Worm (Caenorhabditis elegans) whole organism, L4 larva: ENCODE results near the gene pdzd-8.

Source experiments
- F10B5.3 ChIP-seq: sonication (generic microtip); optimal IDR thresholded peaks from 2 replicates; lab custom pipeline; 2016; ENCODE audit warnings: mild to moderate bottlenecking, missing genetic modification characterization, missing compliant biosample characterization
- F49E8.2 ChIP-seq: sonication (generic microtip); optimal IDR thresholded peaks from 2 replicates; lab custom pipeline; 2016; ENCODE audit warnings: missing compliant biosample characterization, mild to moderate bottlenecking, missing genetic modification characterization, borderline replicate concordance
- R02D3.7 ChIP-seq: fragments of 150-350 bp; sonication (generic microtip); optimal IDR thresholded peaks from 3 replicates; lab custom pipeline; 2014; ENCODE audit warnings: missing biosample characterization, missing genetic modification characterization
- Y48G9A.11 ChIP-seq: fragments of 200-800 bp; sonication (Bioruptor generic); IDR thresholded peaks from 2 replicates; pipeline ENCODE4 v1.3.6; 2022; ENCODE audit warnings: missing genetic modification reagents, missing genetic modification characterization, missing compliant biosample characterization
- Y75B8A.6 ChIP-seq: fragments of 200-800 bp; sonication (Bioruptor generic); IDR thresholded peaks from 2 replicates; pipeline ENCODE4 v1.3.6; 2022; ENCODE audit warnings: missing genetic modification reagents, missing genetic modification characterization, missing compliant biosample characterization
- aha-1 ChIP-seq: fragments of 150-350 bp; peaks from one replicate; lab custom pipeline; 2014; ENCODE audit warnings: missing biosample characterization, missing genetic modification characterization
- ceh-20 ChIP-seq: fragments of 200-800 bp; sonication (Bioruptor generic); IDR thresholded peaks from 2 replicates; pipeline ENCODE4 v1.3.6; 2022; ENCODE audit warnings: missing genetic modification reagents, missing genetic modification characterization, missing compliant biosample characterization
- ceh-32 ChIP-seq: sonication (generic microtip); optimal IDR thresholded peaks from 2 replicates; lab custom pipeline; 2016; ENCODE audit warnings: mild to moderate bottlenecking, missing genetic modification characterization, missing compliant biosample characterization; ENCODE audit not compliant: poor library complexity
- ceh-44 ChIP-seq: fragments of 200-800 bp; sonication (Bioruptor generic); IDR thresholded peaks from 2 replicates; pipeline ENCODE4 v1.3.6; 2022; ENCODE audit warnings: missing genetic modification reagents, missing genetic modification characterization, missing compliant biosample characterization
- ces-1 ChIP-seq: fragments of 150-350 bp; sonication (generic microtip); optimal IDR thresholded peaks from 4 replicates; lab custom pipeline; 2014; ENCODE audit warnings: missing biosample characterization, missing genetic modification reagents, missing genetic modification characterization
- cey-2 ChIP-seq: sonication (generic microtip); optimal IDR thresholded peaks from 3 replicates; lab custom pipeline; 2017; ENCODE audit warnings: missing genetic modification characterization, mild to moderate bottlenecking, missing compliant biosample characterization, antibody characterized with exemption, borderline replicate concordance; ENCODE audit not compliant: insufficient read depth
- daf-12 ChIP-seq: fragments of 150-350 bp; optimal IDR thresholded peaks from 2 replicates; lab custom pipeline; 2014; ENCODE audit warnings: missing biosample characterization, missing genetic modification reagents, missing genetic modification characterization
- daf-16 ChIP-seq, 3 experiments: sonication (generic microtip); optimal IDR thresholded peaks; 2 replicates each; lab custom pipeline; 2016 to 2017; ENCODE audit warnings: missing genetic modification characterization in 3 of 3, missing genetic modification reagents in 3 of 3, mild to moderate bottlenecking in 2 of 3, missing compliant biosample characterization in 2 of 3, missing biosample characterization in 1 of 3, moderate library complexity in 1 of 3
- daf-19 ChIP-seq: fragments of 200-800 bp; sonication (Bioruptor generic); conservative IDR thresholded peaks from 2 replicates; pipeline ENCODE4 v1.3.6; 2022; ENCODE audit warnings: missing genetic modification characterization, missing compliant biosample characterization
- daf-8 ChIP-seq: fragments of 200-800 bp; sonication (Bioruptor generic); IDR thresholded peaks from 2 replicates; pipeline ENCODE4 v1.3.6; 2022; ENCODE audit warnings: missing genetic modification characterization, missing compliant biosample characterization
- dmd-9 ChIP-seq: fragments of 200-800 bp; sonication (Bioruptor generic); IDR thresholded peaks from 2 replicates; pipeline ENCODE4 v1.3.6; 2022; ENCODE audit warnings: missing genetic modification reagents, missing genetic modification characterization, missing compliant biosample characterization
- fos-1 ChIP-seq: fragments of 150-350 bp; optimal IDR thresholded peaks from 2 replicates; lab custom pipeline; 2014; ENCODE audit warnings: missing biosample characterization, missing genetic modification characterization
- gei-8 ChIP-seq: fragments of 200-800 bp; sonication (Bioruptor generic); optimal IDR thresholded peaks from 2 replicates; lab custom pipeline; 2018; ENCODE audit warnings: mild to moderate bottlenecking, missing genetic modification characterization, missing compliant biosample characterization
- hif-1 ChIP-seq, 2 experiments: sonication (generic microtip); optimal IDR thresholded peaks; 2 replicates each; lab custom pipeline; 2016 to 2017; ENCODE audit warnings: missing compliant biosample characterization in 2 of 2, missing genetic modification characterization in 2 of 2, missing genetic modification reagents in 2 of 2, missing genotype in 2 of 2, mild to moderate bottlenecking in 1 of 2
- hlh-11 ChIP-seq: fragments of 200-800 bp; sonication (Bioruptor generic); optimal IDR thresholded peaks from 2 replicates; lab custom pipeline; 2018; ENCODE audit warnings: mild to moderate bottlenecking, missing genetic modification characterization, missing compliant biosample characterization
- hlh-30 ChIP-seq: sonication (generic microtip); optimal IDR thresholded peaks from 2 replicates; lab custom pipeline; 2017; ENCODE audit warnings: antibody characterized with exemption, mild to moderate bottlenecking, missing genetic modification characterization, missing compliant biosample characterization; ENCODE audit not compliant: insufficient read depth
- hmg-1.1 ChIP-seq: fragments of 200-800 bp; sonication (Bioruptor generic); IDR thresholded peaks from 2 replicates; pipeline ENCODE4 v1.3.6; 2022; ENCODE audit warnings: missing genetic modification reagents, missing genetic modification characterization, missing compliant biosample characterization
- lim-7 ChIP-seq: fragments of 200-800 bp; sonication (Bioruptor generic); IDR thresholded peaks from 2 replicates; pipeline ENCODE4 v1.3.6; 2022; ENCODE audit warnings: missing genetic modification characterization, missing compliant biosample characterization
- lsy-2 ChIP-seq, 2 experiments: fragments of 150-350 bp in 1 of 2; sonication (generic microtip) in 1 of 2; optimal IDR thresholded peaks; 2 replicates each; lab custom pipeline; 2014 to 2017; ENCODE audit warnings: missing biosample characterization in 2 of 2, missing genetic modification characterization in 2 of 2
- mdl-1 ChIP-seq, 2 experiments: fragments of 150-350 bp in 1 of 2; sonication (generic microtip) in 1 of 2; optimal IDR thresholded peaks; 2 replicates each; lab custom pipeline; 2014 to 2017; ENCODE audit warnings: missing biosample characterization in 2 of 2, missing genetic modification characterization in 2 of 2
- mep-1 ChIP-seq: fragments of 150-350 bp; sonication (generic microtip); optimal IDR thresholded peaks from 3 replicates; lab custom pipeline; 2014; ENCODE audit warnings: missing biosample characterization, missing genetic modification characterization
- mes-2 ChIP-seq: sonication (generic microtip); optimal IDR thresholded peaks from 2 replicates; lab custom pipeline; 2016; ENCODE audit warnings: missing genotype, mild to moderate bottlenecking, missing genetic modification characterization, missing compliant biosample characterization; ENCODE audit not compliant: poor library complexity, severe bottlenecking
- mxl-3 ChIP-seq: fragments of 200-800 bp; sonication (Bioruptor generic); optimal IDR thresholded peaks from 2 replicates; lab custom pipeline; 2018; ENCODE audit warnings: mild to moderate bottlenecking, missing genetic modification characterization, missing compliant biosample characterization
- nhr-10 ChIP-seq: fragments of 150-350 bp; optimal IDR thresholded peaks from 2 replicates; lab custom pipeline; 2014; ENCODE audit warnings: missing biosample characterization, missing genetic modification characterization
- nhr-102 ChIP-seq: sonication (generic microtip); optimal IDR thresholded peaks from 2 replicates; lab custom pipeline; 2016; ENCODE audit warnings: mild to moderate bottlenecking, missing genetic modification characterization, moderate library complexity, missing compliant biosample characterization
- nhr-237 ChIP-seq: sonication (generic microtip); optimal IDR thresholded peaks from 2 replicates; lab custom pipeline; 2017; ENCODE audit warnings: missing biosample characterization, missing genetic modification characterization
- nhr-41 ChIP-seq: fragments of 200-800 bp; sonication (Bioruptor generic); IDR thresholded peaks from 2 replicates; pipeline ENCODE4 v1.3.6; 2022; ENCODE audit warnings: missing genetic modification reagents, missing genetic modification characterization, missing compliant biosample characterization
- nhr-42 ChIP-seq: fragments of 200-800 bp; sonication (Bioruptor generic); IDR thresholded peaks from 2 replicates; pipeline ENCODE4 v1.3.6; 2022; ENCODE audit warnings: missing genetic modification characterization, missing compliant biosample characterization
- nhr-76 ChIP-seq: fragments of 150-350 bp; optimal IDR thresholded peaks from 2 replicates; lab custom pipeline; 2014; ENCODE audit warnings: missing biosample characterization, missing genetic modification characterization
- pha-4 ChIP-seq, 2 experiments: fragments of 150-350 bp in 1 of 2; fragments of 200-800 bp in 1 of 2; sonication (Bioruptor generic) in 1 of 2; IDR thresholded peaks in 1 of 2; optimal IDR thresholded peaks in 1 of 2; 2 replicates each; pipeline versions ENCODE4 v1.3.6 to Lab custom; 2014 to 2022; ENCODE audit warnings: missing genetic modification characterization in 2 of 2, missing genetic modification reagents in 2 of 2, missing biosample characterization in 1 of 2, missing compliant biosample characterization in 1 of 2
- php-3 ChIP-seq: fragments of 200-800 bp; sonication (Bioruptor generic); IDR thresholded peaks from 2 replicates; pipeline ENCODE4 v1.3.6; 2022; ENCODE audit warnings: missing genetic modification reagents, missing genetic modification characterization, missing compliant biosample characterization
- pqm-1 ChIP-seq: sonication (generic microtip); optimal IDR thresholded peaks from 2 replicates; lab custom pipeline; 2017; ENCODE audit warnings: missing biosample characterization, missing genetic modification characterization
- saeg-2 ChIP-seq: fragments of 200-800 bp; sonication (Bioruptor generic); IDR thresholded peaks from 2 replicates; pipeline ENCODE4 v1.3.6; 2022; ENCODE audit warnings: missing genetic modification reagents, missing genetic modification characterization, missing compliant biosample characterization
- sdz-12 ChIP-seq: fragments of 200-800 bp; sonication (Bioruptor generic); optimal IDR thresholded peaks from 2 replicates; lab custom pipeline; 2018; ENCODE audit warnings: mild to moderate bottlenecking, missing genetic modification characterization, missing compliant biosample characterization
- snpc-1.2 ChIP-seq: fragments of 200-800 bp; sonication (Bioruptor generic); IDR thresholded peaks from 2 replicates; pipeline ENCODE4 v1.3.6; 2022; ENCODE audit warnings: missing genetic modification reagents, missing genetic modification characterization, missing compliant biosample characterization
- snpc-4 ChIP-seq: fragments of 150-350 bp; optimal IDR thresholded peaks from 2 replicates; lab custom pipeline; 2014; ENCODE audit warnings: missing biosample characterization, missing genetic modification characterization
- spr-1 ChIP-seq: sonication (generic microtip); optimal IDR thresholded peaks from 2 replicates; lab custom pipeline; 2016; ENCODE audit warnings: mild to moderate bottlenecking, missing genetic modification characterization, missing compliant biosample characterization
- spr-3 ChIP-seq: fragments of 200-800 bp; sonication (Bioruptor generic); optimal IDR thresholded peaks from 2 replicates; lab custom pipeline; 2018; ENCODE audit warnings: mild to moderate bottlenecking, missing genetic modification characterization, missing compliant biosample characterization
- tag-97 ChIP-seq: fragments of 200-800 bp; sonication (Bioruptor generic); IDR thresholded peaks from 2 replicates; pipeline ENCODE4 v1.3.6; 2022; ENCODE audit warnings: missing genetic modification characterization, missing compliant biosample characterization
- unc-62 ChIP-seq, 3 experiments: fragments of 150-350 bp in 1 of 3; sonication (generic microtip); optimal IDR thresholded peaks in 2 of 3; peaks in 1 of 3; 1 replicate in 1 of 3; 2 replicates in 2 of 3; lab custom pipeline; 2014 to 2017; ENCODE audit warnings: missing biosample characterization in 3 of 3, missing genetic modification characterization in 3 of 3, missing genetic modification reagents in 3 of 3, missing genotype in 1 of 3
- vab-7 ChIP-seq: fragments of 200-800 bp; sonication (Bioruptor generic); IDR thresholded peaks from 2 replicates; pipeline ENCODE4 v1.3.6; 2022; ENCODE audit warnings: missing genetic modification reagents, missing genetic modification characterization, missing compliant biosample characterization
- ztf-7 ChIP-seq: fragments of 150-350 bp; optimal IDR thresholded peaks from 2 replicates; lab custom pipeline; 2014; ENCODE audit warnings: missing biosample characterization, missing genetic modification characterization

Gene pdzd-8

DNA sequence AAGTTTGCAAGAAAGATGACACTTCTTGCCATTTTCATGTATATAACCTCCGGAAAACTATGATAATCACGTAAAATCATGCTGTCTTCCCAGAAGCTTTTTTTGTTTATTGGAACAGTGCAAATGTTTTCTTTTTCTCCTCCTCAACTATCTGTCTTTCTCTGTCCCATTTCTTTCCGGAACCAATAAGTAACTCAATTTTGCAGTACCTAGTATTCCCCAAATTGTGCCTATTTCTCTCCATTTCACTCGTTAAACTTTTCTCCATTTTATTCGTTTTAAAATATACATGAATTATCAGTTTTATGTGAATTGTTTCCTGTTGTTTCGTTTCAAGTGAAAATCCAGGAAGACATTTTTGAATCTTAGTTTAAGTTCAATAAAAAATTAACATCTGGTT, 31.9 kb upstream of the pdzd-8 start:
- TF ChIP-seq ces-1 (GFP tag; lab: Kevin White, UChicago) (peak; percentile 74), aha-1 (no peak)

DNA sequence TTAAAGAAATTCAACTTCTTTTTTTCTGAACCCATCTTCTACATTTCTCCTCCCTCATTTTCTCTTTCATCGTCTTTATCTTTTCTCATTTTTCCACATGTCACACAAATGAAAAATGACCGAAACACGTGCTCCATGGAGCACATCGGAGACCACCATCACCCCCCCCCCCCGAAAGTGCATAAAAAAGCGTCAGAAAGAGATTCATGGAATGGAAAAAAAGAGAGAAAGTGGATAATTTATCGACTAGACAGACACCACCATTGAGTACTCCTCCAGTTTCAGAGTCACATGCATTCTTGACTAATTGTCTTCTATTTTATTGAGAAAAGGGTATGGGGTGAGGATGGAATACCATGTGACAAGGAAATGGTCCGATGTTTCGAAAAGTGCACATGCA, 28.2 kb upstream of the pdzd-8 start:
- TF ChIP-seq daf-12 (tag; lab: Kevin White, UChicago) (no peak), sdz-12 (GFP tag; lab: Kevin White, UChicago) (no peak), gei-8 (GFP tag; lab: Kevin White, UChicago) (no peak), ceh-32 (tag; lab: Kevin White, UChicago) (no peak), fos-1 (tag; lab: Kevin White, UChicago) (no peak), php-3 (GFP tag; lab: Robert Waterston, UW) (no peak), daf-8 (GFP tag; lab: Robert Waterston, UW) (no peak), spr-3 (GFP tag; lab: Kevin White, UChicago) (no peak), lsy-2 (tag; optimal IDR thresholded peaks at IDR 0.05; lab: Kevin White, UChicago) (peak in 1 of 2 experiments; percentile 45), nhr-237 (no peak), nhr-10 (no peak), aha-1 (peak; percentile 75), nhr-102 (tag; lab: Kevin White, UChicago) (no peak), Y48G9A.11 (GFP tag; lab: Robert Waterston, UW) (no peak), vab-7 (GFP tag; lab: Robert Waterston, UW) (no peak), ceh-44 (no peak), cey-2 (tag; lab: Kevin White, UChicago) (no peak), pqm-1 (tag; lab: Kevin White, UChicago) (no peak), spr-1 (tag; lab: Kevin White, UChicago) (no peak), snpc-4 (tag; lab: Kevin White, UChicago) (no peak), hmg-1.1 (GFP tag; lab: Robert Waterston, UW) (no peak), hlh-30 (tag; lab: Kevin White, UChicago) (peak; percentile 88), pha-4 (GFP tag; IDR thresholded peaks at IDR 0.05; lab: Robert Waterston, UW) (no peak), pha-4 (tag; optimal IDR thresholded peaks at IDR 0.05; lab: Kevin White, UChicago) (no peak), unc-62 (GFP tag; optimal IDR thresholded peaks at IDR 0.05 in 1 of 2; lab: Kevin White, UChicago) (peak in 1 of 2 experiments; percentile 97), unc-62 (tag; optimal IDR thresholded peaks at IDR 0.05; lab: Kevin White, UChicago) (no peak), ztf-7 (tag; lab: Kevin White, UChicago) (no peak), snpc-1.2 (no peak), F10B5.3 (tag; lab: Kevin White, UChicago) (no peak), R02D3.7 (tag; lab: Kevin White, UChicago) (no peak), tag-97 (no peak), mes-2 (tag; lab: Kevin White, UChicago) (no peak), nhr-42 (GFP tag; lab: Robert Waterston, UW) (no peak), daf-16 (GFP tag; optimal IDR thresholded peaks at IDR 0.05; lab: Kevin White, UChicago) (no peak), daf-16 (tag; optimal IDR thresholded peaks at IDR 0.05; lab: Kevin White, UChicago) (no peak), ceh-20 (GFP tag; lab: Robert Waterston, UW) (0 out of 2 replicates have a peak, but pooled peaks have one; percentile 11), mep-1 (peak; percentile 47), nhr-41 (GFP tag; lab: Robert Waterston, UW) (no peak), mxl-3 (GFP tag; lab: Kevin White, UChicago) (no peak), mdl-1 (tag; optimal IDR thresholded peaks at IDR 0.05; lab: Kevin White, UChicago) (peak in 1 of 2 experiments; percentile 72), F49E8.2 (no peak), saeg-2 (no peak), lim-7 (no peak), daf-19 (GFP tag; lab: Robert Waterston, UW) (no peak), hif-1 (tag; optimal IDR thresholded peaks at IDR 0.05; lab: Kevin White, UChicago) (no peak), hlh-11 (tag; lab: Kevin White, UChicago) (peak; percentile 63), Y75B8A.6 (GFP tag; lab: Robert Waterston, UW) (no peak), nhr-76 (tag; lab: Kevin White, UChicago) (no peak), dmd-9 (GFP tag; lab: Robert Waterston, UW) (no peak)
